Fruit fly (Drosophila melanogaster) S2 (cell line): ENCODE results near the gene CG4820.

Experiments used
- CG8478 ChIP-seq: fragments of >200 bp; optimal IDR thresholded peaks from 2 replicates; lab custom pipeline; 2018
- CTCF ChIP-seq, 2 experiments: fragments of >200 bp; optimal IDR thresholded peaks; 2 replicates each; lab custom pipeline; 2018

- TF ChIP-seq CG8478 (lab: Kevin White, UChicago) (no peak), CTCF (optimal IDR thresholded peaks at IDR 0.05; lab: Kevin White, UChicago) (no peak)
Observed at dm6 chr3R:11214449-11214950, 1.8 kb upstream of the CG4820 start, which contains the start of gene ZnT86D.
